Fruit fly (Drosophila melanogaster): Measurements from ENCODE around the gene DPCoAC.

The DPCoAC gene

dm6 chr3R:20567507-20568222 lies 10.2 kb upstream of the DPCoAC start:
- TF ChIP-seq Sin3A (optimal IDR thresholded peaks at IDR 0.05): no peak
- no peak for TF ChIP-seq ttk (optimal IDR thresholded peaks at IDR 0.05)
- no peak for TF ChIP-seq Myc (optimal IDR thresholded peaks at IDR 0.05)
- TF ChIP-seq insv (optimal IDR thresholded peaks at IDR 0.05): no peak
- no peak for TF ChIP-seq psq (optimal IDR thresholded peaks at IDR 0.05)
- no peak for TF ChIP-seq h (optimal IDR thresholded peaks at IDR 0.05)

dm6 chr3R:20565546-20565948 lies 8.1 kb upstream of the DPCoAC start:
- TF ChIP-seq Myc (optimal IDR thresholded peaks at IDR 0.05) (no peak), h (optimal IDR thresholded peaks at IDR 0.05) (no peak), ttk (optimal IDR thresholded peaks at IDR 0.05) (no peak), Sin3A (optimal IDR thresholded peaks at IDR 0.05) (no peak), psq (optimal IDR thresholded peaks at IDR 0.05) (no peak), insv (optimal IDR thresholded peaks at IDR 0.05) (no peak)

dm6 chr3R:20563830-20564421 lies 6.5 kb upstream of the DPCoAC start, which contains the start of gene CG10877:
Gene CG10877 (minus strand): TSS chr3R:20564067.
- no peak for TF ChIP-seq psq (optimal IDR thresholded peaks at IDR 0.05)
- no peak for TF ChIP-seq insv (optimal IDR thresholded peaks at IDR 0.05)
- TF ChIP-seq Myc (optimal IDR thresholded peaks at IDR 0.05): no peak
- TF ChIP-seq h (optimal IDR thresholded peaks at IDR 0.05): no peak
- no peak for TF ChIP-seq ttk (optimal IDR thresholded peaks at IDR 0.05)
- no peak for TF ChIP-seq Sin3A (optimal IDR thresholded peaks at IDR 0.05)

- TF ChIP-seq ttk (optimal IDR thresholded peaks at IDR 0.05) (no peak), h (optimal IDR thresholded peaks at IDR 0.05) (no peak), psq (optimal IDR thresholded peaks at IDR 0.05) (no peak), Myc (optimal IDR thresholded peaks at IDR 0.05) (no peak), insv (optimal IDR thresholded peaks at IDR 0.05) (no peak), Sin3A (optimal IDR thresholded peaks at IDR 0.05) (no peak)
Observed at dm6 chr3R:20560668-20561226, 3.3 kb upstream of the DPCoAC start, which contains the start of gene CG5191. Gene CG5191 (plus strand): TSS chr3R:20560865.

dm6 chr3R:20560019-20560667 lies 2.7 kb upstream of the DPCoAC start, which contains the start of gene CG15922:
Gene CG15922 (minus strand): TSS chr3R:20560280.
- no peak for TF ChIP-seq Myc (optimal IDR thresholded peaks at IDR 0.05)

- TF ChIP-seq insv (optimal IDR thresholded peaks at IDR 0.05) (no peak), psq (optimal IDR thresholded peaks at IDR 0.05) (no peak), Sin3A (optimal IDR thresholded peaks at IDR 0.05) (no peak), Myc (optimal IDR thresholded peaks at IDR 0.05) (no peak), ttk (optimal IDR thresholded peaks at IDR 0.05) (no peak), h (optimal IDR thresholded peaks at IDR 0.05) (no peak)
Observed at dm6 chr3R:20558106-20558489, 631 bp upstream of the DPCoAC start.

- no peak for TF ChIP-seq h (optimal IDR thresholded peaks at IDR 0.05)
- TF ChIP-seq psq (optimal IDR thresholded peaks at IDR 0.05): no peak
- no peak for TF ChIP-seq Sin3A (optimal IDR thresholded peaks at IDR 0.05)
- TF ChIP-seq ttk (optimal IDR thresholded peaks at IDR 0.05): no peak
- no peak for TF ChIP-seq Myc (optimal IDR thresholded peaks at IDR 0.05)
- no peak for TF ChIP-seq insv (optimal IDR thresholded peaks at IDR 0.05)
Observed at dm6 chr3R:20557114-20557414, 403 bp downstream of the DPCoAC start.

dm6 chr3R:20556281-20557113 lies 970 bp downstream of the DPCoAC start:
- TF ChIP-seq psq (optimal IDR thresholded peaks at IDR 0.05): no peak
- no peak for TF ChIP-seq h (optimal IDR thresholded peaks at IDR 0.05)
- no peak for TF ChIP-seq insv (optimal IDR thresholded peaks at IDR 0.05)
- TF ChIP-seq Sin3A (optimal IDR thresholded peaks at IDR 0.05): no peak
- TF ChIP-seq ttk (optimal IDR thresholded peaks at IDR 0.05): no peak
- TF ChIP-seq Myc (optimal IDR thresholded peaks at IDR 0.05): no peak

- TF ChIP-seq Myc (optimal IDR thresholded peaks at IDR 0.05) (no peak), psq (optimal IDR thresholded peaks at IDR 0.05) (no peak), insv (optimal IDR thresholded peaks at IDR 0.05) (no peak), Sin3A (optimal IDR thresholded peaks at IDR 0.05) (no peak), h (optimal IDR thresholded peaks at IDR 0.05) (no peak), ttk (optimal IDR thresholded peaks at IDR 0.05) (no peak)
Observed at dm6 chr3R:20555720-20556280, 1.7 kb downstream of the DPCoAC start.

dm6 chr3R:20555023-20555422 lies 2.4 kb downstream of the DPCoAC start:
- no peak for TF ChIP-seq ttk (optimal IDR thresholded peaks at IDR 0.05)
- no peak for TF ChIP-seq insv (optimal IDR thresholded peaks at IDR 0.05)

- TF ChIP-seq psq (optimal IDR thresholded peaks at IDR 0.05) (no peak), Sin3A (optimal IDR thresholded peaks at IDR 0.05) (no peak), Myc (optimal IDR thresholded peaks at IDR 0.05) (no peak), h (optimal IDR thresholded peaks at IDR 0.05) (no peak), ttk (optimal IDR thresholded peaks at IDR 0.05) (no peak), insv (optimal IDR thresholded peaks at IDR 0.05) (no peak)
Observed at dm6 chr3R:20554300-20554699, 3.2 kb downstream of the DPCoAC start, which contains the start of gene att-ORFB. Gene att-ORFB (minus strand): TSS chr3R:20554400.
